Worm (Caenorhabditis elegans) whole organism, young adult: ENCODE data around the gene K08B12.3.
A peak's percentile ranks its signal among the peaks of the same experiment; 100 is the strongest.

ENCODE experiments used
- Y56A3A.18 ChIP-seq: fragments of 200-800 bp; sonication (Bioruptor generic); IDR thresholded peaks from 2 replicates; pipeline ENCODE4 v1.3.6; 2022; ENCODE audit warnings: missing genetic modification reagents, missing genetic modification characterization, missing compliant biosample characterization
- snpc-4 ChIP-seq, 5 experiments: fragments of 150-350 bp in 1 of 5; sonication (generic microtip) in 4 of 5; optimal IDR thresholded peaks; 2 replicates each; lab custom pipeline; 2014 to 2018; ENCODE audit warnings: missing genetic modification characterization in 5 of 5, missing biosample characterization in 3 of 5, antibody characterized with exemption in 2 of 5, mild to moderate bottlenecking in 2 of 5, missing compliant biosample characterization in 2 of 5, missing genotype in 2 of 5, moderate library complexity in 2 of 5, missing genetic modification reagents in 1 of 5

DNA sequence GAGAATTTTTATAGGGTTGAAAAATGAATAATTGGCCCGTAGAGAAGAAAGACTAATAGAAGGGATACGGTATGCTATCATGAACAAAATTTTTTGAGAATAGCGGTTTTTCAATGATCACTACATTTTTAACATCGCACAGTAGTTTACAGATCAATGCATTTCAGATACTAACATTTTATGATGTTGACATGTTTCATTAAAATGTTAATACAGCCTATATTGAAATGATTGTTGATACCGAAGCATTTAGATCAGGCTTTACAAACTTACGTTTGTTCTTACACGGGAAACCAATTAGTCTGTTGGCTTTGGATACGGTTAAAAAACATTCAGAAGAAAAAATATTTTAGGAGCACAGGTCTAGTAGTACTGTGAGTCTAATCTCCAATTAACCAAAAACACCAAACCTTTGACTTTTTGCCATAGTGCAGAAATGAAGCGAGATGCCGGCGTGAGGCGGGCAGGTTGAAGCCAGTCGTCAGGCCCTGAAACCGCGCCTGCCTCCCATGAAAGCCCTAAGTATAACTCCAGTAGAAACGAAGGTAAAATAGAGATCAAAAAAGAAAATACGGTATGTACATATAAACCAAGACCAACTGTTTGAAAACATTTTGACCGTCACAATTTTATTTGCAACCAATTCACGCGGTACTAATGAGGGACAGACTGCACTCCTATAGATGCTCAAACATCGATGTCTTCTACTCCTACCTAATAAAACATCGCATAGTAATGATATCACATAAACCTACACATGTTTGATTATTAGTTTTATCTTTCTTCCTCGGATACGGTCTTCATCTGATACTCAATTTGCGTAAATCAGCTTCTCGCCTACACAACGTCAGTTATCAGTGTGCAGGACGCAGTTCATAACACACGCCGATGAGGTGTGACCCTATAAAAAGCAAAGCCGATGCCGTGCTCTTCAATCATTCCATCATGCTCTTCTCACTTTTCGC lies 43.4 kb downstream of the K08B12.3 start, which contains the start of gene fil-2:
- TF ChIP-seq Y56A3A.18 (GFP tag; lab: Robert Waterston, UW), result peak; percentile 95
- TF ChIP-seq snpc-4 (GFP tag; optimal IDR thresholded peaks at IDR 0.05; lab: Kevin White, UChicago), result no peak
- TF ChIP-seq snpc-4 (tag; optimal IDR thresholded peaks at IDR 0.05; lab: Kevin White, UChicago), result no peak
